Worm (Caenorhabditis elegans) whole organism, L4/young adult: ENCODE measurements around the gene srx-66.

ENCODE experiments used
- dao-5 ChIP-seq: sonication (generic microtip); optimal IDR thresholded peaks from 2 replicates; lab custom pipeline; 2016; ENCODE audit warnings: missing genotype, missing genetic modification characterization, moderate library complexity, missing compliant biosample characterization
- him-1 ChIP-seq: sonication (generic microtip); optimal IDR thresholded peaks from 2 replicates; lab custom pipeline; 2016; ENCODE audit warnings: missing genotype, missing genetic modification reagents, missing genetic modification characterization, missing compliant biosample characterization

DNA sequence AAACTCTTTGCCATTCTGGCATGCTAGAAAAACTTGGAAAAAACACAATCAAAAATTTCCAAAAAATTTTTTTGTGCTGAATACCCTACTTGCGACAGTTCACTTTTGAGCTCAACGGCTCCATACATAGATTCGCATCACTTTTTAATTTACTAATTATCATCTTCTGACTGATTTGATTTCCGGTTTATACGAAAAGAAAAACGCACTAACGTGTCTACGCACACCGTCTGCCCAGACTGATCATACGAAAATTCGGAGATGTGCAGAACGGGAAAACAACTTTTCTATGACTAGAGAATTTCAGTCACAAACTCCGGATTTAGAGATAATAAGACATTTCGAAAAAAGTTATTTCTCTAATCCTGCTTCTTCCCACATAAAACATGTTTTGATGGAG lies 34.8 kb upstream of the srx-66 start:
- TF ChIP-seq him-1 (tag; lab: Kevin White, UChicago): no peak
- TF ChIP-seq dao-5 (tag; lab: Kevin White, UChicago): no peak
